Worm (Caenorhabditis elegans): ENCODE data around the gene F48E3.2.

DNA sequence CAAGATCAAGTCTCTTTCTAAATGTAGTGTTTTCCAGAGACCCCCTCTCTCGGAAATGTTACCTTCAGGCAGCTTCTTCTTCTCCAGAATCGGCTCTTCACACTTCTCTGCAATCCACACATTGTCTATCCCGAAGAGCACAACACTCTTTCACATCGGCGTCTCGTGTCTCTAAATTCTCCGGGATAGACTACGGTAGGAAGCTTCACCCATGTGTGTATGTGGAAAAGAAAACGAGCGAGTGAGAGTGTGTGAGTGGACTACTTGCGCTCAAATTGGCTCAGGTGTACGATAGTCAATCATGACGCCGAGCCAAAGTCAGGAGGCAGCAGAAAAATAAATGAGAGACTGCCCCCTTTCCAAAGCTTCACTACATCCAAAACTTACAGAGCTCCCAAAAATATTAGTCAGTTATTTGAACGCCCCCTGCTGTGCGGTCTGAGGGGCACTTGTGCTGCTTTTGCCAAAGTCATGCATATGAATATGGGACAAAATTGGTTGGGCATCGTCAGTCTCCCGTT is 35.7 kb downstream of the F48E3.2 start:
- TF ChIP-seq dao-5 (tag; optimal IDR thresholded peaks at IDR 0.05), result no peak
- no peak for TF ChIP-seq W03F9.2 (tag; optimal IDR thresholded peaks at IDR 0.05)

Measured in whole organism, L4/young adult.